Fruit fly (Drosophila melanogaster): ENCODE results near the gene GATAd.

The GATAd gene

dm6 chr2L:10356508-10356907 is 23.0 kb downstream of the GATAd start, which contains the start of the genes CtsL4 and ClpP (continued):
- TF ChIP-seq Sin3A (optimal IDR thresholded peaks at IDR 0.05), result no peak
- TF ChIP-seq ranshi (GFP tag; IDR thresholded peaks at IDR 0.05), result no peak
- TF ChIP-seq CG17829 (tag; optimal IDR thresholded peaks at IDR 0.05), result peak; percentile 66
- peak; percentile 26; the same call in 1 of the 3 replicates for TF ChIP-seq ase (GFP tag; IDR thresholded peaks at IDR 0.05)
- no peak for TF ChIP-seq CG11560 (tag; IDR thresholded peaks at IDR 0.05)
- TF ChIP-seq sens (GFP tag), result no peak
- peak; percentile 76 for TF ChIP-seq CG15479 (GFP tag; optimal IDR thresholded peaks at IDR 0.05)
- TF ChIP-seq CG8290 (GFP tag; optimal IDR thresholded peaks at IDR 0.05), result peak; percentile 78
- TF ChIP-seq CG8290 (tag; optimal IDR thresholded peaks at IDR 0.05), result peak in 1 of 2 experiments; percentile 14
- TF ChIP-seq ken (GFP tag; IDR thresholded peaks at IDR 0.05), result no peak
- TF ChIP-seq CG10209 (GFP tag; optimal IDR thresholded peaks at IDR 0.05), result peak; percentile 24
- peak; percentile 13 for TF ChIP-seq tx (GFP tag; optimal IDR thresholded peaks at IDR 0.05)
- TF ChIP-seq CG6254 (GFP tag; optimal IDR thresholded peaks at IDR 0.05), result no peak
- no peak for TF ChIP-seq Bgb (GFP tag; IDR thresholded peaks at IDR 0.05; ENCODE audit: partially characterized antibody)
- no peak for TF ChIP-seq hb (GFP tag; IDR thresholded peaks at IDR 0.05; ENCODE audit: partially characterized antibody)
- no peak for TF ChIP-seq bcd (GFP tag; optimal IDR thresholded peaks at IDR 0.05)
- TF ChIP-seq CG9215 (GFP tag; IDR thresholded peaks at IDR 0.05), result no peak
- no peak for TF ChIP-seq repo (GFP tag; optimal IDR thresholded peaks at IDR 0.05)
- TF ChIP-seq HLH4C (GFP tag; IDR thresholded peaks at IDR 0.05; ENCODE audit: partially characterized antibody), result no peak
- no peak for TF ChIP-seq CG14965 (GFP tag; optimal IDR thresholded peaks at IDR 0.05; ENCODE audit: borderline replicate concordance)
- TF ChIP-seq CG12299 (tag; optimal IDR thresholded peaks at IDR 0.05), result peak; percentile 39
- TF ChIP-seq da (GFP tag; optimal IDR thresholded peaks at IDR 0.05), result no peak
- TF ChIP-seq schlank (tag; optimal IDR thresholded peaks at IDR 0.05), result no peak
- no peak for TF ChIP-seq CG8359 (GFP tag; optimal IDR thresholded peaks at IDR 0.05; ENCODE audit: borderline replicate concordance)
- peak; percentile 67 for TF ChIP-seq CG14710 (tag; optimal IDR thresholded peaks at IDR 0.05)
- peak; percentile 46 for TF ChIP-seq tin (GFP tag; optimal IDR thresholded peaks at IDR 0.05)

dm6 chr2L:10362408-10363067 is 29.0 kb downstream of the GATAd start, which contains the start of the genes Cand1 and pim:
Gene Cand1, minus strand, starts transcription at chr2L:10362707.
Gene pim, plus strand, starts transcription at chr2L:10362989.
- TF ChIP-seq CG17186 (GFP tag; optimal IDR thresholded peaks at IDR 0.05) (no peak), CG30431 (GFP tag; optimal IDR thresholded peaks at IDR 0.05) (no peak), CG17568 (GFP tag; optimal IDR thresholded peaks at IDR 0.05) (no peak), cg (GFP tag; optimal IDR thresholded peaks at IDR 0.05) (no peak), jumu (GFP tag; optimal IDR thresholded peaks at IDR 0.05) (no peak), Atf-2 (GFP tag; optimal IDR thresholded peaks at IDR 0.05) (no peak), Lpt (GFP tag; optimal IDR thresholded peaks at IDR 0.05) (no peak), Drgx (GFP tag; IDR thresholded peaks at IDR 0.05) (no peak), slbo (GFP tag; IDR thresholded peaks at IDR 0.05) (peak; percentile 55; the same call in 1 of the 2 replicates), CG7745 (tag; optimal IDR thresholded peaks at IDR 0.05) (no peak), vnd (GFP tag; IDR thresholded peaks at IDR 0.05; ENCODE audit: partially characterized antibody) (peak; percentile 33; the same call in 1 of the 3 replicates), CG9932 (GFP tag; IDR thresholded peaks at IDR 0.05) (peak; percentile 52; the same call in 1 of the 2 replicates), Stat92E (GFP tag; optimal IDR thresholded peaks at IDR 0.05) (no peak), gce (GFP tag; IDR thresholded peaks at IDR 0.05) (no peak), Asciz (GFP tag; optimal IDR thresholded peaks at IDR 0.05) (no peak), Hand (GFP tag; optimal IDR thresholded peaks at IDR 0.05) (no peak), CG17912 (GFP tag; optimal IDR thresholded peaks at IDR 0.05) (no peak), Pdp1 (GFP tag; optimal IDR thresholded peaks at IDR 0.05) (no peak), kni (GFP tag; optimal IDR thresholded peaks at IDR 0.05) (no peak), CG10543 (GFP tag; optimal IDR thresholded peaks at IDR 0.05) (no peak), ftz-f1 (GFP tag; optimal IDR thresholded peaks at IDR 0.05) (no peak), CG17361 (GFP tag; IDR thresholded peaks at IDR 0.05) (peak; percentile 48; the same call in 1 of the 3 replicates), CG8281 (tag; optimal IDR thresholded peaks at IDR 0.05) (no peak), NC2β (GFP tag; optimal IDR thresholded peaks at IDR 0.05) (no peak)

Measured in whole organism, embryonic.